Fruit fly (Drosophila melanogaster): ENCODE measurements around the gene Rpt5.

- no peak for TF ChIP-seq CG6808 (GFP tag; optimal IDR thresholded peaks at IDR 0.05)
- peak; percentile 67 for TF ChIP-seq spab (GFP tag; optimal IDR thresholded peaks at IDR 0.05)
- TF ChIP-seq ss (GFP tag; optimal IDR thresholded peaks at IDR 0.05): no peak
- TF ChIP-seq Met (GFP tag; optimal IDR thresholded peaks at IDR 0.05): no peak
- TF ChIP-seq salr (GFP tag; optimal IDR thresholded peaks at IDR 0.05): peak in 1 of 2 experiments; percentile 61
- TF ChIP-seq CG34406 (GFP tag; optimal IDR thresholded peaks at IDR 0.05): peak; percentile 87
- TF ChIP-seq Hr39 (GFP tag; optimal IDR thresholded peaks at IDR 0.05): peak; percentile 77
- TF ChIP-seq Smox (GFP tag; optimal IDR thresholded peaks at IDR 0.05): no peak
- peak; percentile 84 for TF ChIP-seq Lpt (GFP tag; optimal IDR thresholded peaks at IDR 0.05)
- peak; percentile 92 for TF ChIP-seq OdsH (GFP tag; optimal IDR thresholded peaks at IDR 0.05)
Observed at dm6 chr3R:23772808-23773207, 20.1 kb downstream of the Rpt5 start, which contains the start of gene tst.

Data from whole organism, prepupa.